Worm (Caenorhabditis elegans) whole organism, late embryonic: ENCODE results near the gene jmjd-3.1.

ENCODE experiments used
- C08G9.2 ChIP-seq: sonication (generic microtip); optimal IDR thresholded peaks from 2 replicates; lab custom pipeline; 2016; ENCODE audit warnings: mild to moderate bottlenecking, missing genetic modification characterization, moderate library complexity, missing compliant biosample characterization
- T23F11.4 ChIP-seq: fragments of 200-800 bp; sonication (Bioruptor generic); optimal IDR thresholded peaks from 2 replicates; lab custom pipeline; 2018; ENCODE audit warnings: mild to moderate bottlenecking, missing genetic modification characterization, missing compliant biosample characterization
- ceh-9 ChIP-seq: sonication (generic microtip); optimal IDR thresholded peaks from 2 replicates; lab custom pipeline; 2016; ENCODE audit warnings: mild to moderate bottlenecking, missing genetic modification characterization, inconsistent platforms, missing compliant biosample characterization
- dve-1 ChIP-seq: sonication (generic microtip); optimal IDR thresholded peaks from 2 replicates; lab custom pipeline; 2017; ENCODE audit warnings: antibody characterized with exemption, mild to moderate bottlenecking, missing genetic modification characterization, missing compliant biosample characterization
- hlh-15 ChIP-seq: sonication (generic microtip); optimal IDR thresholded peaks from 2 replicates; lab custom pipeline; 2016; ENCODE audit warnings: missing genetic modification characterization, missing compliant biosample characterization
- nhr-11 ChIP-seq: fragments of 150-350 bp; optimal IDR thresholded peaks from 2 replicates; lab custom pipeline; 2014; ENCODE audit warnings: missing biosample characterization, missing genetic modification characterization
- odd-2 ChIP-seq: sonication (generic microtip); optimal IDR thresholded peaks from 2 replicates; lab custom pipeline; 2017; ENCODE audit warnings: antibody characterized with exemption, mild to moderate bottlenecking, missing genetic modification characterization, missing compliant biosample characterization
- rnt-1 ChIP-seq: sonication (generic microtip); optimal IDR thresholded peaks from 2 replicates; lab custom pipeline; 2016; ENCODE audit warnings: missing genetic modification characterization, missing compliant biosample characterization
- syd-9 ChIP-seq: sonication (generic microtip); optimal IDR thresholded peaks from 2 replicates; lab custom pipeline; 2016; ENCODE audit warnings: mild to moderate bottlenecking, missing genetic modification characterization, moderate library complexity, missing compliant biosample characterization
- tbx-2 ChIP-seq: sonication (generic microtip); optimal IDR thresholded peaks from 2 replicates; lab custom pipeline; 2016; ENCODE audit warnings: missing genetic modification characterization, missing compliant biosample characterization
- ttx-3 ChIP-seq: sonication (generic microtip); optimal IDR thresholded peaks from 2 replicates; lab custom pipeline; 2016; ENCODE audit warnings: missing genetic modification reagents, missing genetic modification characterization, missing compliant biosample characterization

DNA sequence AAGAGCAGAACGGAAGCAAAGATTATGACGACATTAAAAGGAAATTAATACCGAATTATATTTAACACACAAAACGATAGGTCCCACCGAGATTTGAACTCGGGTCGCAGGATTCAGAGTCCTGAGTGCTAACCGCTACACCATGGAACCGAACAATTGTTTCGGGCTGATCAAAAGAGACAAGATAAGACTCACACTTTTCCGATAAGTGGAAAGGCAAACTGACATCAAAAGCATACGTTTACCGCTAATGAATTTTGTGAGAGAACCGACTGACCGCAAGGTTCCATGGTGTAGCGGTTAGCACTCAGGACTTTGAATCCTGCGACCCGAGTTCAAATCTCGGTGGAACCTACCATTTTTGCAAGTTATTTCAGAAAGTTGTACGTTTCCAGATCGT is 37.9 kb downstream of the jmjd-3.1 start:
- TF ChIP-seq rnt-1 (tag; lab: Kevin White, UChicago) (peak; percentile 45), syd-9 (no peak), odd-2 (tag; lab: Kevin White, UChicago) (no peak), nhr-11 (tag; lab: Kevin White, UChicago) (no peak), T23F11.4 (GFP tag; lab: Kevin White, UChicago) (no peak), ceh-9 (no peak), dve-1 (tag; lab: Kevin White, UChicago) (no peak), tbx-2 (no peak), ttx-3 (no peak), C08G9.2 (tag; lab: Kevin White, UChicago) (no peak), hlh-15 (tag; lab: Kevin White, UChicago) (no peak)
